Worm (Caenorhabditis elegans): ENCODE measurements around the gene polh-1.

The polh-1 gene

DNA sequence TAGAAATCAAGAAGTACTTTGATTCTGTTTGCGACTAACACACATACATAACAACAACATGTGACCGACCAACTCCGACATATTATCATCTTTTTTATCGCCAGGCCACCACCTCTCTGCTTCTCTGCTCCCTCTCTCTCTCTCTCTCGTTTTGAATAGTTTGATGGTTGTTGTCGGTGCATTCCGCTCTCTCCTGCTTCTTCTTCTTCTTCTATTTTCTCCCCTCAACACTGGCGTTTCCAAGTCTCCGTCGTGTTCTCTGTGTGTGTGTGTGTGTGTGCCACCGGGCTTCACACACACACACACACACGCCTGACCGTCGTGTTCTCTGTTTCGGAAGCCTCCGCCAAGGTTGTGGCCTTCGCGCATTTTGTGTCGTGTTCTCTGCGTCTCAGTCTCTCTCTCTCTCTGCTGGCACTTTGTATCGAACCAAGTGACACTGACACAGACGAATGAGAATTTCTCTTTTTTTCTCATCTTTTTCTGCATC lies 25.0 kb downstream of the polh-1 start (continued):
- peak; percentile 95 for TF ChIP-seq cey-2 (tag; optimal IDR thresholded peaks at IDR 0.05; ENCODE audit: borderline replicate concordance, insufficient read depth)
- no peak for TF ChIP-seq tag-97 (GFP tag; IDR thresholded peaks at IDR 0.05)
- peak; percentile 75 for TF ChIP-seq zag-1 (tag; optimal IDR thresholded peaks at IDR 0.05)
- TF ChIP-seq nhr-25 (tag; optimal IDR thresholded peaks at IDR 0.05; ENCODE audit: borderline replicate concordance, insufficient read depth): peak; percentile 97
- peak; percentile 99 for TF ChIP-seq dve-1 (tag; optimal IDR thresholded peaks at IDR 0.05; ENCODE audit: insufficient read depth)
- peak; percentile 75 for TF ChIP-seq ceh-32 (tag; optimal IDR thresholded peaks at IDR 0.05; ENCODE audit: poor library complexity)
- peak; percentile 99 for TF ChIP-seq gei-8 (GFP tag; optimal IDR thresholded peaks at IDR 0.05)
- TF ChIP-seq pqm-1 (tag; optimal IDR thresholded peaks at IDR 0.05): peak; percentile 71
- TF ChIP-seq ctbp-1 (GFP tag; IDR thresholded peaks at IDR 0.05): peak; percentile 96
- TF ChIP-seq daf-8 (GFP tag; IDR thresholded peaks at IDR 0.05): no peak
- peak; percentile 89 for TF ChIP-seq T20F7.1 (GFP tag; optimal IDR thresholded peaks at IDR 0.05)
- TF ChIP-seq madf-5 (GFP tag; IDR thresholded peaks at IDR 0.05): no peak
- TF ChIP-seq ces-1 (GFP tag; optimal IDR thresholded peaks at IDR 0.05): no peak
- peak; percentile 93 for TF ChIP-seq jun-1 (tag; optimal IDR thresholded peaks at IDR 0.05)
- peak; percentile 99 for TF ChIP-seq nhr-48 (tag; optimal IDR thresholded peaks at IDR 0.05)
- no peak for TF ChIP-seq snpc-1.2 (GFP tag; IDR thresholded peaks at IDR 0.05)
- peak; percentile 100 for TF ChIP-seq dmd-6 (GFP tag; IDR thresholded peaks at IDR 0.05)
- no peak for TF ChIP-seq ceh-62 (tag; optimal IDR thresholded peaks at IDR 0.05)
- TF ChIP-seq aly-2 (tag; optimal IDR thresholded peaks at IDR 0.05): no peak
- peak; percentile 82 for TF ChIP-seq lin-13 (GFP tag; optimal IDR thresholded peaks at IDR 0.05)
- peak; percentile 97 for TF ChIP-seq nhr-102 (tag; optimal IDR thresholded peaks at IDR 0.05)
- no peak for TF ChIP-seq sdz-12 (GFP tag; optimal IDR thresholded peaks at IDR 0.05)
- TF ChIP-seq arid-1 (GFP tag; conservative IDR thresholded peaks at IDR 0.05): peak; percentile 75; the same call in 1 of the 2 replicates
- peak; percentile 88 for TF ChIP-seq nhr-10 (tag; optimal IDR thresholded peaks at IDR 0.05)
- TF ChIP-seq snpc-4 (tag; optimal IDR thresholded peaks at IDR 0.05): peak; percentile 14
- TF ChIP-seq aha-1 (tag): peak; percentile 100
- TF ChIP-seq unc-39 (tag; optimal IDR thresholded peaks at IDR 0.05): no peak
- no peak; the same call in 1 of the 2 replicates for TF ChIP-seq madf-9 (GFP tag; conservative IDR thresholded peaks at IDR 0.05)
- TF ChIP-seq nhr-77 (tag; optimal IDR thresholded peaks at IDR 0.05): peak; percentile 97
- peak; percentile 89 for TF ChIP-seq T26A8.4 (GFP tag; IDR thresholded peaks at IDR 0.05)
- TF ChIP-seq nhr-42 (GFP tag; IDR thresholded peaks at IDR 0.05): peak; percentile 72
- TF ChIP-seq saeg-2 (GFP tag; IDR thresholded peaks at IDR 0.05): peak; percentile 97
- TF ChIP-seq zfp-2 (tag; optimal IDR thresholded peaks at IDR 0.05): peak; percentile 61
- TF ChIP-seq ceh-20 (GFP tag; IDR thresholded peaks at IDR 0.05): peak; percentile 97
- TF ChIP-seq pha-4 (GFP tag; IDR thresholded peaks at IDR 0.05): peak; percentile 97
- TF ChIP-seq pha-4 (tag; optimal IDR thresholded peaks at IDR 0.05): peak; percentile 71
- peak; percentile 95 for TF ChIP-seq mxl-3 (GFP tag; optimal IDR thresholded peaks at IDR 0.05)
- TF ChIP-seq hlh-30 (tag; optimal IDR thresholded peaks at IDR 0.05; ENCODE audit: insufficient read depth): peak; percentile 99
- peak; percentile 93 for TF ChIP-seq nhr-11 (tag; optimal IDR thresholded peaks at IDR 0.05)
- peak; percentile 94 for TF ChIP-seq php-3 (GFP tag; IDR thresholded peaks at IDR 0.05)
- TF ChIP-seq lin-1 (GFP tag; IDR thresholded peaks at IDR 0.05): peak; percentile 94
- TF ChIP-seq daf-16 (GFP tag; optimal IDR thresholded peaks at IDR 0.05): peak; percentile 87 to 98
- peak; percentile 94 for TF ChIP-seq daf-16 (tag; optimal IDR thresholded peaks at IDR 0.05)
- peak; percentile 97 for TF ChIP-seq nhr-28 (tag; optimal IDR thresholded peaks at IDR 0.05)
- TF ChIP-seq F49E8.2 (tag; optimal IDR thresholded peaks at IDR 0.05; ENCODE audit: borderline replicate concordance): no peak
- TF ChIP-seq lin-38 (GFP tag; IDR thresholded peaks at IDR 0.05): peak; percentile 73; the same call in 1 of the 2 replicates
- TF ChIP-seq unc-130 (GFP tag; optimal IDR thresholded peaks at IDR 0.05): peak; percentile 17
- peak; percentile 100 for TF ChIP-seq hlh-11 (tag; optimal IDR thresholded peaks at IDR 0.05)
- peak; percentile 96 for TF ChIP-seq hmg-1.1 (GFP tag; IDR thresholded peaks at IDR 0.05)
- peak; percentile 50 for TF ChIP-seq lir-3 (tag; optimal IDR thresholded peaks at IDR 0.05)
- peak; percentile 90 for TF ChIP-seq spr-1 (tag; optimal IDR thresholded peaks at IDR 0.05)

Measured in whole organism, L4 larva.